Worm (Caenorhabditis elegans): ENCODE results near the gene F58F9.3.

Gene F58F9.3

ce11 chrIV:6248486-6248885 lies 15.4 kb downstream of the F58F9.3 start, which contains the start of gene acox-3:
acox-3 (minus strand) TSS chrIV:6248492.
- no peak for TF ChIP-seq nhr-12 (tag; optimal IDR thresholded peaks at IDR 0.05)
- no peak for TF ChIP-seq skn-1 (tag; optimal IDR thresholded peaks at IDR 0.05)
- TF ChIP-seq nhr-77 (tag; optimal IDR thresholded peaks at IDR 0.05): no peak
- no peak for TF ChIP-seq lsy-2 (tag; optimal IDR thresholded peaks at IDR 0.05)
- TF ChIP-seq elt-3 (tag; optimal IDR thresholded peaks at IDR 0.05): no peak
- TF ChIP-seq fos-1 (tag; optimal IDR thresholded peaks at IDR 0.05): peak; percentile 56
- TF ChIP-seq unc-62 (GFP tag; optimal IDR thresholded peaks at IDR 0.05): no peak
- TF ChIP-seq ztf-11 (tag; optimal IDR thresholded peaks at IDR 0.05): no peak
- TF ChIP-seq nhr-25 (tag; optimal IDR thresholded peaks at IDR 0.05): no peak
- TF ChIP-seq peb-1 (tag; optimal IDR thresholded peaks at IDR 0.05): no peak
- TF ChIP-seq Y55F3AM.14 (GFP tag; optimal IDR thresholded peaks at IDR 0.05): no peak
- no peak for TF ChIP-seq alr-1 (tag; optimal IDR thresholded peaks at IDR 0.05)
- no peak for TF ChIP-seq sma-3 (GFP tag; optimal IDR thresholded peaks at IDR 0.05)
- no peak for TF ChIP-seq ZK546.5 (tag; optimal IDR thresholded peaks at IDR 0.05)
- no peak for TF ChIP-seq nhr-6 (tag; optimal IDR thresholded peaks at IDR 0.05)
- TF ChIP-seq ceh-82 (tag; optimal IDR thresholded peaks at IDR 0.05): no peak
- no peak for TF ChIP-seq elt-1 (tag; optimal IDR thresholded peaks at IDR 0.05)
- peak; percentile 24 for TF ChIP-seq crh-2 (tag; optimal IDR thresholded peaks at IDR 0.05)
- TF ChIP-seq nhr-21 (tag; optimal IDR thresholded peaks at IDR 0.05): no peak
- no peak for TF ChIP-seq aly-2 (tag; optimal IDR thresholded peaks at IDR 0.05)
- no peak for TF ChIP-seq lin-13 (GFP tag; optimal IDR thresholded peaks at IDR 0.05)
- TF ChIP-seq C34F6.9 (tag; optimal IDR thresholded peaks at IDR 0.05): no peak
- TF ChIP-seq ztf-1 (GFP tag; conservative IDR thresholded peaks at IDR 0.05): no peak
- TF ChIP-seq lin-39 (tag; optimal IDR thresholded peaks at IDR 0.05): no peak
- peak; percentile 58 for TF ChIP-seq gmeb-1 (tag; optimal IDR thresholded peaks at IDR 0.05)
- TF ChIP-seq unc-39 (tag; optimal IDR thresholded peaks at IDR 0.05): no peak
- no peak for TF ChIP-seq mbf-1 (tag; optimal IDR thresholded peaks at IDR 0.05)
- no peak for TF ChIP-seq lin-11 (tag; optimal IDR thresholded peaks at IDR 0.05)
- no peak for TF ChIP-seq R02D3.7 (tag; optimal IDR thresholded peaks at IDR 0.05)
- TF ChIP-seq F13H6.1 (tag; optimal IDR thresholded peaks at IDR 0.05): no peak
- peak; percentile 82 for TF ChIP-seq sma-9 (GFP tag; optimal IDR thresholded peaks at IDR 0.05)
- no peak for TF ChIP-seq sma-9 (tag; optimal IDR thresholded peaks at IDR 0.05)
- no peak for TF ChIP-seq nhr-11 (tag; optimal IDR thresholded peaks at IDR 0.05)
- TF ChIP-seq blmp-1 (tag; optimal IDR thresholded peaks at IDR 0.05; ENCODE audit: insufficient read depth): peak; percentile 28
- TF ChIP-seq ama-1 (optimal IDR thresholded peaks at IDR 0.05): no peak
- TF ChIP-seq sem-4 (tag; optimal IDR thresholded peaks at IDR 0.05): no peak
- TF ChIP-seq ceh-16 (tag; optimal IDR thresholded peaks at IDR 0.05): no peak
- no peak for TF ChIP-seq snpc-4 (tag; optimal IDR thresholded peaks at IDR 0.05)
- TF ChIP-seq nhr-23 (tag; optimal IDR thresholded peaks at IDR 0.05): no peak
- TF ChIP-seq ztf-4 (tag; optimal IDR thresholded peaks at IDR 0.05): no peak
- no peak for TF ChIP-seq unc-55 (GFP tag; optimal IDR thresholded peaks at IDR 0.05)
- no peak for TF ChIP-seq nhr-10 (tag; optimal IDR thresholded peaks at IDR 0.05)

ce11 chrIV:6249591-6249990 lies 16.6 kb downstream of the F58F9.3 start, which contains the start of gene F58F9.1:
F58F9.1 (plus strand) TSS chrIV:6249841.
- TF ChIP-seq Y55F3AM.14 (GFP tag; optimal IDR thresholded peaks at IDR 0.05): no peak
- TF ChIP-seq nhr-129 (tag; optimal IDR thresholded peaks at IDR 0.05): no peak
- no peak for TF ChIP-seq nhr-11 (tag; optimal IDR thresholded peaks at IDR 0.05)
- TF ChIP-seq sma-3 (GFP tag; optimal IDR thresholded peaks at IDR 0.05): no peak
- no peak for TF ChIP-seq lin-13 (GFP tag; optimal IDR thresholded peaks at IDR 0.05)
- TF ChIP-seq unc-39 (tag; optimal IDR thresholded peaks at IDR 0.05): no peak
- no peak for TF ChIP-seq dmd-4 (tag; optimal IDR thresholded peaks at IDR 0.05)
- no peak for TF ChIP-seq skn-1 (tag; optimal IDR thresholded peaks at IDR 0.05)
- TF ChIP-seq F13H6.1 (tag; optimal IDR thresholded peaks at IDR 0.05): no peak
- TF ChIP-seq crh-2 (tag; optimal IDR thresholded peaks at IDR 0.05): no peak
- TF ChIP-seq nhr-10 (tag; optimal IDR thresholded peaks at IDR 0.05): no peak
- TF ChIP-seq elt-1 (tag; optimal IDR thresholded peaks at IDR 0.05): no peak
- peak; percentile 36 for TF ChIP-seq mab-5 (tag; optimal IDR thresholded peaks at IDR 0.05)
- no peak for TF ChIP-seq ceh-82 (tag; optimal IDR thresholded peaks at IDR 0.05)
- peak in 1 of 2 experiments; percentile 37 for TF ChIP-seq lsy-2 (tag; optimal IDR thresholded peaks at IDR 0.05)
- no peak for TF ChIP-seq nhr-12 (tag; optimal IDR thresholded peaks at IDR 0.05)
- TF ChIP-seq nhr-23 (tag; optimal IDR thresholded peaks at IDR 0.05): no peak
- no peak for TF ChIP-seq R02D3.7 (tag; optimal IDR thresholded peaks at IDR 0.05)
- no peak for TF ChIP-seq mdl-1 (tag; optimal IDR thresholded peaks at IDR 0.05)
- peak; percentile 79 for TF ChIP-seq unc-55 (GFP tag; optimal IDR thresholded peaks at IDR 0.05)
- TF ChIP-seq ztf-11 (tag; optimal IDR thresholded peaks at IDR 0.05): no peak
- no peak for TF ChIP-seq peb-1 (tag; optimal IDR thresholded peaks at IDR 0.05)
- peak; percentile 24 for TF ChIP-seq C34F6.9 (tag; optimal IDR thresholded peaks at IDR 0.05)
- TF ChIP-seq fos-1 (tag; optimal IDR thresholded peaks at IDR 0.05): no peak
- no peak for TF ChIP-seq nhr-77 (tag; optimal IDR thresholded peaks at IDR 0.05)

All from whole organism, L2 larva.